Worm (Caenorhabditis elegans) whole organism, midembryonic: Measurements from ENCODE around the gene R11D1.1.

ENCODE experiments used
- T22C8.4 ChIP-seq: fragments of 200-800 bp; sonication (Bioruptor generic); IDR thresholded peaks from 2 replicates; pipeline ENCODE4 v1.3.6; 2022; ENCODE audit warnings: missing genetic modification characterization, missing compliant biosample characterization
- cog-1 ChIP-seq: sonication (generic microtip); optimal IDR thresholded peaks from 2 replicates; lab custom pipeline; 2016; ENCODE audit warnings: missing genetic modification characterization, missing compliant biosample characterization
- flt-1 ChIP-seq: fragments of 200-800 bp; sonication (Bioruptor generic); IDR thresholded peaks from 2 replicates; pipeline ENCODE4 v1.3.6; 2022; ENCODE audit warnings: missing genetic modification characterization, missing compliant biosample characterization
- klf-2 ChIP-seq: fragments of 200-800 bp; sonication (Bioruptor generic); conservative IDR thresholded peaks from 2 replicates; pipeline ENCODE4 v1.3.6; 2022; ENCODE audit warnings: missing genetic modification reagents, missing genetic modification characterization, missing compliant biosample characterization
- med-1 ChIP-seq: sonication (generic microtip); optimal IDR thresholded peaks from 2 replicates; lab custom pipeline; 2017; ENCODE audit warnings: missing genetic modification characterization, mild to moderate bottlenecking, missing compliant biosample characterization, antibody characterized with exemption, missing genetic modification reagents; ENCODE audit not compliant: insufficient read depth
- ref-1 ChIP-seq: fragments of 200-800 bp; sonication (Bioruptor generic); conservative IDR thresholded peaks from 2 replicates; pipeline ENCODE4 v1.3.6; 2022; ENCODE audit warnings: missing genetic modification reagents, missing genetic modification characterization, missing compliant biosample characterization
- tab-1 ChIP-seq: fragments of 200-800 bp; sonication (Bioruptor generic); IDR thresholded peaks from 2 replicates; pipeline ENCODE4 v1.3.6; 2022; ENCODE audit warnings: missing genetic modification characterization, missing compliant biosample characterization
- ztf-23 ChIP-seq: fragments of 200-800 bp; sonication (Bioruptor generic); IDR thresholded peaks from 2 replicates; pipeline ENCODE4 v1.3.6; 2022; ENCODE audit warnings: missing genetic modification reagents, missing genetic modification characterization, missing compliant biosample characterization
- ztf-29 ChIP-seq: fragments of 200-800 bp; sonication (Bioruptor generic); IDR thresholded peaks from 2 replicates; pipeline ENCODE4 v1.3.6; 2022; ENCODE audit warnings: missing genetic modification reagents, missing genetic modification characterization, missing compliant biosample characterization

R11D1.1 gene

DNA sequence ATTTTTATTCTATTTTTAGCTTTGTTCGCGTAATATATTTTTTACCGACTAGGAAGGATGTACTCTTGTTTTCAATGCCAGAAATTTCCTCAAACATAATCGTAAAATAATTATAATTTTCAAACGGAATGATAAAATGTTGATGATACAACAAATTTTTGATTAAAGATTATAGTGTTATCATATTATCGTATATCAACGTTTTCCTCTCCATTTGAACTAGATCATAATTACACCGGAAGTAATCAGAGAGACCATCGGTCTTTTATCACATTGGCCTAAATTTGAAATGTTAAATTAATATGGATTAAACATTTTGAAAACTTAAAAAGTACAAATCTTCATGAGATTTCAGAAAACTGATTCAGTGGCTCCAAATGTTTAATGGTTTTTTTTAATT is 28.6 kb downstream of the R11D1.1 start:
- TF ChIP-seq ztf-29 (GFP tag; lab: Robert Waterston, UW) (no peak), T22C8.4 (no peak), flt-1 (GFP tag; lab: Robert Waterston, UW) (no peak), tab-1 (GFP tag; lab: Robert Waterston, UW) (no peak), med-1 (GFP tag; lab: Kevin White, UChicago) (no peak), klf-2 (GFP tag; lab: Robert Waterston, UW) (no peak), ztf-23 (no peak), ref-1 (GFP tag; lab: Robert Waterston, UW) (no peak)

DNA sequence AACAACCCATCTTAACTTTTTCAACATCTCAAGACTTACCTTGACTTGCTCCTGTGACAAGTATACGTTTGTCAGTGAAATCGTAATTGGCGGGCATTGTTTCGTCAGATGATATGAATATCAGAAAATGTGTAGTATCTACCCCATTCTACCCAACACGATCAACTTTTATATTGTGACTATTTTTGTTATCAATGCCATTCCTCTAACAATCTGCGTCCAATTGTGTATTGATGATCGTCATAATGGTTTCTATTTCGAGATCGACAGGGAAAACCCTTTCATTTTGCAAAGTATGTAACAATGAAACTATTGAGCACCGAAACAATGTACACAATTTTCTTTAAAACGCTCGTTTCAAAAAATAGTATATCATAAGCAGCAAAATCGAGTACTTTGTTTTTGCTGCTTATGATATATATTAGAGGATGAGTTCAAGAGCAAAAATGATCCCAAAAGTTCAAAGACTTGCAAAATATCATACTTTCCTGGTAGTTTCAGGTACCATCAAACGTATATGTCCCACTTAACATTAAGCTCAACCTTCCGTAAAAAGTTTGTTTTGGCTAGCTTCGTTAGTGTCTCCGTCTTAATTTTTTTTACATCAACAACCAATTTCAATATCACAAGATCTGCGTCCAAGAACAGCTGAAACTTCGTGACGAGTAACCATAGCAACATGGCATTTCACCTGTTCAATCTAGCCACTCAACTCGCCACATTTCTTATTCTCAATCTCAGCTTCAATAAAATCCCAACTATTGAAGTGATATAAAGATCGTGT is 29.5 kb downstream of the R11D1.1 start, which contains the start of the genes dhs-21 and xbx-9:
dhs-21 (minus strand) TSS at position 181 of the 784 bp plus-strand sequence.
xbx-9 (plus strand) TSS at position 734 of the 784 bp plus-strand sequence.
- TF ChIP-seq cog-1 (tag; lab: Kevin White, UChicago) = no peak
- no peak for TF ChIP-seq T22C8.4
- no peak for TF ChIP-seq flt-1 (GFP tag; lab: Robert Waterston, UW)
- TF ChIP-seq klf-2 (GFP tag; lab: Robert Waterston, UW) = no peak
- no peak for TF ChIP-seq ztf-23
- no peak for TF ChIP-seq ztf-29 (GFP tag; lab: Robert Waterston, UW)
- TF ChIP-seq tab-1 (GFP tag; lab: Robert Waterston, UW) = no peak
- TF ChIP-seq ref-1 (GFP tag; lab: Robert Waterston, UW) = no peak
- TF ChIP-seq med-1 (GFP tag; lab: Kevin White, UChicago) = no peak

DNA sequence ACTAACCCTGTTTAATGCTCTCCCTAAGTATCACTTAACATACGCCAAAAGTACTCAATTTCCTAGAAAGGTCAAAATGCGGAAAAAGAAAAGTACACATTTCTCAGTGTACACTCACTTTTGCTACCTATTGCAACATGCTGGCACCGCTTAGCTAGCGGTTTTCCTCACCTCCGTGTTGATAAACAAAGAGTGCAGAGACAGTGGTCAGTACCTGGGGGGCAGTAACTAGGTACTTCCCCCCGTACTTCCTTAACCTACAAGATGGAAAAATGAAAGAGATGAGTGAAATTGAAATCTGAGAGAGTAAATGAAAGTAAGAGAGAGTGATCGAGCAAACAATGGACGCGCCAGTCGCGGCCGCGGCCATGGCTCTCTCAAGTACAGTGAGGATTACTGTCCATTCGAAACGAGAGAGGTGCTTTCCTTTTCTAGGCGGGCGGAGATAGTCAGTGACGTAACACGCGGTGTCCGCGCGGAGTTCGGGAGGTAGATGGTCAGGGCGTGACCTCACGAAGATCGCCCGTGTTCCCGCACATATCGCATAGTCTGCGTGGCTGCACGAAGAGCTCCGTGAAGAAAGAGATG is 32.1 kb downstream of the R11D1.1 start, which contains the start of gene cky-1:
cky-1 (plus strand) TSS at position 538 of the 588 bp plus-strand sequence.
- TF ChIP-seq med-1 (GFP tag; lab: Kevin White, UChicago) (no peak), T22C8.4 (no peak), cog-1 (tag; lab: Kevin White, UChicago) (no peak), flt-1 (GFP tag; lab: Robert Waterston, UW) (no peak), ref-1 (GFP tag; lab: Robert Waterston, UW) (no peak), tab-1 (GFP tag; lab: Robert Waterston, UW) (no peak), ztf-29 (GFP tag; lab: Robert Waterston, UW) (no peak), ztf-23 (no peak), klf-2 (GFP tag; lab: Robert Waterston, UW) (no peak)

DNA sequence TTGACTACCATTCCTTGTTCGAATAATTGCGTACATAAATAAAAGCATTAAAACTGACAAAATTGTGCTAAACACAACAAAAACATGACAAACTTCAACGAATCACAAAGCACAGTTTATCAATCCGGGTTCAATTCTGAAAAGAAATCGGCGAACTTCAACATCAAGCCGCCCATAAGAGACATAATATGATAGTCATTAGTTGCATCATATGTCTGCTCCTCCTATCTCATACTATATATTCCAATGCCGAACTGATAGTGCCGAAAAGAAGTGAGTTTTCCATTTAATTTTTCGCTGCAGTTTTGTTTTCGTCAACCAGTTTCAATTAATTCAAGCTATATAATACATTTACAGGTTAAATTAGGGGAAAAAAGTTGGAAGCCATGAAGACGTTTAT is 37.5 kb downstream of the R11D1.1 start, which contains the start of gene hrg-7:
hrg-7 (plus strand) TSS at position 358 of the 400 bp plus-strand sequence.
- TF ChIP-seq T22C8.4 (no peak), flt-1 (GFP tag; lab: Robert Waterston, UW) (no peak), cog-1 (tag; lab: Kevin White, UChicago) (no peak), ztf-29 (GFP tag; lab: Robert Waterston, UW) (no peak), tab-1 (GFP tag; lab: Robert Waterston, UW) (no peak), ztf-23 (no peak), klf-2 (GFP tag; lab: Robert Waterston, UW) (no peak), med-1 (GFP tag; lab: Kevin White, UChicago) (no peak), ref-1 (GFP tag; lab: Robert Waterston, UW) (no peak)

DNA sequence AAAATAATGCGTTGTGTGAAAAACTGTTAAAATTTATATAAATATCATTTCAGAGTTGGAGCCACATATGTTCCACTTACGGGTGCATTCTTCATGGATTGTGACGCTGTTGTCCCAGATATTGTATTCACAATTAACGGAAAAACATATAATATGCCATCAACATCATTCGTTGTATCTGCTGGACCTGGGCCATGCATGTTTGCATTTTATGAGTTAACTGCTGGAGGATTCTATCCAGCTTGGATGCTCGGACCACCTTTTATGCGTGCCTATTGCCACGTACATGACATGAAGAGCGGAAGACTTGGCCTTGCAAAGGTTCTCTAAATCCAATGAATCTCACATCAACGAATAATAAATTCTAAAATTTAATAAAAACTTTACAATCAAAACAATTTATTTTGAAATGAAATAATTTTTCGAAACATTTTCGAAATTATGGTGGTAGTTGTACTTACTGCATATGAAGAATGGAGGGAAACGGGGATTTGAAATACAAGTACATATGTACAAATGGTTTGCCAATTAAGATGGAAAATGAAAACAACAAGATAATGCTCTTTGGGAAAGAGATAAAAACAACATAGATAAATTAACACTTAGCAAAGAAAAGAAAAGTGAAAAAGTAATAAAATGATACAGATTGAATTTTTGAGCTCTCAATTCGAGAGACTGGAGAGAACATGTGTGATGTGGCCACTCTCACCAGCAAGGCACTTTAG is 39.8 kb downstream of the R11D1.1 start:
- no peak for TF ChIP-seq ztf-29 (GFP tag; lab: Robert Waterston, UW)

DNA sequence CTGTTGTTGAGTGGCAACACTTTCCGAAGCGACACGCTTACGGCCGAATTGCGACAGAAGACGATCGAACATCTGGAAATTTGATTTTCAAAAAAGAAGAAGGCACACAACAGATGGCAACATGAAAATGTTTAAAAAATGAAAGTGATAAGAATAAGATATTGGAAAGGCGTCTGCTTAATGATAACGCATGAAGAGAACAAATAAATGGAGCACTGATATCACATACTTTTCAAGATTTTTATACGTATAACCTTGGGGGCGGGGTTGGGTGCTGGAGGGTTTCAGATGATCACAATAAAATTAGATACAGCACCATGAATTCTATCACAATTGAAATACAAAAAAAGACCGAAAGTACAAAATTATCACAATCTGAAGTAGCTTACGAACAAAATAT is 40.8 kb downstream of the R11D1.1 start, which contains the start of gene C15C8.7:
C15C8.7 (minus strand) TSS at position 72 of the 400 bp plus-strand sequence.
- TF ChIP-seq flt-1 (GFP tag; lab: Robert Waterston, UW) (no peak), ref-1 (GFP tag; lab: Robert Waterston, UW) (no peak), med-1 (GFP tag; lab: Kevin White, UChicago) (no peak), cog-1 (tag; lab: Kevin White, UChicago) (no peak), ztf-29 (GFP tag; lab: Robert Waterston, UW) (no peak)

DNA sequence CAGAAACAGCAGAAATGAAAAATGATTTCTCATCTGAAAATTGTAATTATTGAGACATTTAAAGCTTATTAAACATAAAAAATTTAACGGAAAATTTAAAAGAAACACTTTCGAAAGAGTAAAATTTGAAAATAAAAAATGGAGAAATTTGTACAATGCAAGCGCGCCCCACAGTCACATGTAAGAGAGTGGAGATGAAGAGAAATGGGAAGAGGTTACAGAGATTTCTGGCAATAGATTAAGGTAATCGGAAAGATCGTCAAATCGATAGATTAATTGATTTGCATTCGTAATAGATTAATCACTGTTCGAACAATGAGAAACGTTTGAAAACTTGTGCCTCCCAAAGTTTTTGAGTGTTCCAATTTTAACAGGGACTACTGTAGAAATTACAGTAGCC is 43.3 kb downstream of the R11D1.1 start, which contains the start of gene C15C8.4:
C15C8.4 (minus strand) TSS at position 33 of the 400 bp plus-strand sequence.
- TF ChIP-seq ztf-29 (GFP tag; lab: Robert Waterston, UW) (no peak), ztf-23 (no peak), ref-1 (GFP tag; lab: Robert Waterston, UW) (no peak)

DNA sequence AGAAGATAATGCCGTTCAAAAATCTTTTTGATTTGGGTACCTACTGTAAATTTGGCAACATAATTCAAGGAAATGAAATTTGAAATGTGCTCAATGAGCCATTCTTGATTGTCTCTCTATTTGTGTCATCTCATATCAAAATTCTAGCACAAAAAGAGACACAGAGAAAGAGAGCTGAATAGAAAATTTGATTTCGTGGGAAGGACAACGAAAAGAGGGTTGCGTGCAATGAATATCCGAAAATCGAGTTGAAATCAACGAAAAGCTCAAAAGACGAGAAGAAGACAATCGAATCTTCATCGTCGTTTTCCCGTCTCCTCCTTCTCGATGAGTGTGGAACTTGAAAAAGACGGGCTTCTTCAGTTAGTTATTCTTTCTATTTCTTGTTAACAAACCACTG is 43.7 kb downstream of the R11D1.1 start, which contains the start of gene C15C8.5:
C15C8.5 (plus strand) TSS at position 152 of the 400 bp plus-strand sequence.
- TF ChIP-seq ref-1 (GFP tag; lab: Robert Waterston, UW) (no peak), T22C8.4 (no peak), med-1 (GFP tag; lab: Kevin White, UChicago) (no peak), cog-1 (tag; lab: Kevin White, UChicago) (no peak), ztf-23 (no peak), klf-2 (GFP tag; lab: Robert Waterston, UW) (no peak), flt-1 (GFP tag; lab: Robert Waterston, UW) (no peak), tab-1 (GFP tag; lab: Robert Waterston, UW) (no peak), ztf-29 (GFP tag; lab: Robert Waterston, UW) (no peak)

DNA sequence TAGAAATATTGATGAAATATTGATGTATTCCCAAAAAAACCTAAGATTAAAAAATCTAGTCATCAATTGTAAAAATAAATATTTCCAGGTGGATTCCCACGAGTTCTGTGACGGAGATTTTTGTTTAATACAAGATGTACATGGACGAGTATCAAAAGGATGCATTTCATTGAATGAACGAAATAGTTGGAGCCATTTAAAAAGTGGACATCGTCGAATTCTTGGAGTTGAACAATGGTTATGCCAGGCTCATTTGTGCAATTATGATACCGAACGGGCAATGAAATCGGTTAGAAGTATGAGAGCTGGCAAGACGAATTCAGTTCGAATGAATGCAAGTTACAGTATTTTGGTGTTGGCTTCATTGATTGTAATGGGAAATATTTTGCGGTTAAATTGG is 45.4 kb downstream of the R11D1.1 start:
- TF ChIP-seq ztf-29 (GFP tag; lab: Robert Waterston, UW) (no peak), flt-1 (GFP tag; lab: Robert Waterston, UW) (no peak), med-1 (GFP tag; lab: Kevin White, UChicago) (no peak), cog-1 (tag; lab: Kevin White, UChicago) (no peak), T22C8.4 (no peak), klf-2 (GFP tag; lab: Robert Waterston, UW) (no peak), ref-1 (GFP tag; lab: Robert Waterston, UW) (no peak), ztf-23 (no peak), tab-1 (GFP tag; lab: Robert Waterston, UW) (no peak)
